Fruit fly (Drosophila melanogaster) whole organism, wandering third instar larva: ENCODE data around the gene grn.

Experiments
- Abd-B ChIP-seq: fragments of >200 bp; optimal IDR thresholded peaks from 2 replicates; lab custom pipeline; 2017; ENCODE audit warnings: missing biosample characterization, missing genetic modification characterization
- CG32264 ChIP-seq: fragments of 200-800 bp; sonication (Bioruptor generic); optimal IDR thresholded peaks from 2 replicates; lab custom pipeline; 2016; ENCODE audit warnings: missing biosample characterization, missing genetic modification characterization
- CG9705 ChIP-seq: fragments of 200-800 bp; sonication (Bioruptor generic); optimal IDR thresholded peaks from 2 replicates; lab custom pipeline; 2018; ENCODE audit warnings: missing biosample characterization, mild to moderate bottlenecking, missing genetic modification characterization
- CrebA ChIP-seq: fragments of 200-800 bp; sonication (Bioruptor generic); optimal IDR thresholded peaks from 2 replicates; lab custom pipeline; 2016; ENCODE audit warnings: missing biosample characterization, mild to moderate bottlenecking, missing genetic modification characterization, borderline replicate concordance
- Dfd ChIP-seq: fragments of >200 bp; optimal IDR thresholded peaks from 2 replicates; lab custom pipeline; 2017; ENCODE audit warnings: missing biosample characterization, missing genetic modification characterization
- Dif ChIP-seq: fragments of 200-275, 200-300 bp; sonication (Bioruptor generic); optimal IDR thresholded peaks from 2 replicates; lab custom pipeline; 2018; ENCODE audit warnings: missing biosample characterization, missing genetic modification characterization; ENCODE audit not compliant: partially characterized antibody
- GATAd ChIP-seq: sonication (Bioruptor generic); optimal IDR thresholded peaks from 2 replicates; lab custom pipeline; 2016; ENCODE audit warnings: missing biosample characterization, missing genetic modification characterization
- HLH106 ChIP-seq: fragments of 200-800 bp; optimal IDR thresholded peaks from 3 replicates; lab custom pipeline; 2019; ENCODE audit warnings: missing biosample characterization, mild to moderate bottlenecking, missing genetic modification characterization, moderate library complexity
- Hnf4 ChIP-seq: fragments of 200-800 bp; sonication (Bioruptor generic); optimal IDR thresholded peaks from 2 replicates; lab custom pipeline; 2016; ENCODE audit warnings: missing biosample characterization, mild to moderate bottlenecking, missing genetic modification characterization
- Hr78 ChIP-seq: fragments of >200 bp; optimal IDR thresholded peaks from 2 replicates; lab custom pipeline; 2017; ENCODE audit warnings: missing biosample characterization, missing genetic modification characterization
- Hr83 ChIP-seq: fragments of 200-300 bp; sonication (Bioruptor generic); optimal IDR thresholded peaks from 2 replicates; lab custom pipeline; 2016; ENCODE audit warnings: missing biosample characterization, mild to moderate bottlenecking, missing genetic modification characterization, moderate library complexity; ENCODE audit not compliant: poor library complexity, severe bottlenecking
- Jra ChIP-seq: sonication (Bioruptor generic); optimal IDR thresholded peaks from 2 replicates; lab custom pipeline; 2016; ENCODE audit warnings: missing biosample characterization, missing genetic modification characterization
- Mio ChIP-seq: sonication (Bioruptor generic); optimal IDR thresholded peaks from 2 replicates; lab custom pipeline; 2016; ENCODE audit warnings: missing biosample characterization, missing genetic modification characterization
- Myc ChIP-seq: fragments of >200 bp; optimal IDR thresholded peaks from 2 replicates; lab custom pipeline; 2017
- N ChIP-seq: fragments of >200 bp; optimal IDR thresholded peaks from 2 replicates; lab custom pipeline; 2018; ENCODE audit warnings: missing biosample characterization, missing external identifiers, missing genetic modification characterization
- OdsH ChIP-seq: fragments of 200-800 bp; sonication (Bioruptor generic); optimal IDR thresholded peaks from 2 replicates; lab custom pipeline; 2016; ENCODE audit warnings: missing biosample characterization, mild to moderate bottlenecking, missing genetic modification characterization
- Rel ChIP-seq, 2 experiments: fragments of 200-800 bp; sonication (Bioruptor generic) in 1 of 2; optimal IDR thresholded peaks; 2 replicates in 1 of 2; 3 replicates in 1 of 2; lab custom pipeline; 2016 to 2019; ENCODE audit warnings: mild to moderate bottlenecking in 2 of 2, missing biosample characterization in 2 of 2, missing genetic modification characterization in 2 of 2, moderate library complexity in 1 of 2
- Sp1 ChIP-seq: fragments of 200-800 bp; sonication (Bioruptor generic); optimal IDR thresholded peaks from 3 replicates; lab custom pipeline; 2019; ENCODE audit warnings: missing biosample characterization, mild to moderate bottlenecking, missing genetic modification characterization, moderate library complexity
- Vsx2 ChIP-seq: fragments of 200-300, 225-300 bp; sonication (Bioruptor generic); optimal IDR thresholded peaks from 2 replicates; lab custom pipeline; 2018; ENCODE audit warnings: missing biosample characterization, missing genetic modification characterization; ENCODE audit not compliant: partially characterized antibody
- br ChIP-seq: fragments of 200-800 bp; sonication (Bioruptor generic); optimal IDR thresholded peaks from 2 replicates; lab custom pipeline; 2016; ENCODE audit warnings: missing biosample characterization, missing genetic modification characterization
- brk ChIP-seq: fragments of 200-800 bp; sonication (Bioruptor generic); optimal IDR thresholded peaks from 2 replicates; lab custom pipeline; 2016; ENCODE audit warnings: missing biosample characterization, mild to moderate bottlenecking, missing genetic modification characterization
- dl ChIP-seq, 2 experiments: fragments of 175-275, 200-275 bp in 1 of 2; fragments of 200-275 bp in 1 of 2; sonication (Bioruptor generic); optimal IDR thresholded peaks; lab custom pipeline; 2018; ENCODE audit warnings: mild to moderate bottlenecking in 2 of 2, missing biosample characterization in 2 of 2, missing genetic modification characterization in 2 of 2, moderate library complexity in 2 of 2; ENCODE audit not compliant: partially characterized antibody in 2 of 2, insufficient read depth in 1 of 2
- dmrt93B ChIP-seq: fragments of 200-800 bp; sonication (Bioruptor generic); optimal IDR thresholded peaks from 2 replicates; lab custom pipeline; 2018; ENCODE audit warnings: missing biosample characterization, mild to moderate bottlenecking, missing genetic modification characterization
- dsf ChIP-seq: sonication (Bioruptor generic); optimal IDR thresholded peaks from 2 replicates; lab custom pipeline; 2016; ENCODE audit warnings: missing biosample characterization, missing genetic modification characterization, borderline replicate concordance
- ey ChIP-seq: fragments of 200-800 bp; sonication (Bioruptor generic); optimal IDR thresholded peaks from 2 replicates; lab custom pipeline; 2016; ENCODE audit warnings: missing biosample characterization, missing genetic modification characterization
- foxo ChIP-seq, 2 experiments: fragments of 200-800 bp; sonication (Bioruptor generic); optimal IDR thresholded peaks; 2 replicates in 1 of 2; 3 replicates in 1 of 2; lab custom pipeline; 2016 to 2017; ENCODE audit warnings: missing biosample characterization in 2 of 2, missing genetic modification characterization in 2 of 2
- fru ChIP-seq: fragments of 200-800 bp; sonication (Bioruptor generic); optimal IDR thresholded peaks from 3 replicates; lab custom pipeline; 2016; ENCODE audit warnings: missing biosample characterization, mild to moderate bottlenecking, missing genetic modification characterization
- h ChIP-seq: fragments of 200-800 bp; sonication (Bioruptor generic); optimal IDR thresholded peaks from 3 replicates; lab custom pipeline; 2016; ENCODE audit warnings: missing biosample characterization, mild to moderate bottlenecking, missing genetic modification characterization
- jim ChIP-seq: fragments of 175-275, 200-325 bp; sonication (Bioruptor generic); optimal IDR thresholded peaks from 2 replicates; lab custom pipeline; 2016; ENCODE audit warnings: missing biosample characterization, mild to moderate bottlenecking, missing genetic modification characterization
- lola ChIP-seq: fragments of >200 bp; optimal IDR thresholded peaks from 2 replicates; lab custom pipeline; 2017; ENCODE audit warnings: missing biosample characterization, missing genetic modification characterization
- pan ChIP-seq: fragments of >200 bp; optimal IDR thresholded peaks from 2 replicates; lab custom pipeline; 2017
- psq ChIP-seq: fragments of 200-800 bp; sonication (Bioruptor generic); optimal IDR thresholded peaks from 3 replicates; lab custom pipeline; 2017; ENCODE audit warnings: missing biosample characterization, mild to moderate bottlenecking, missing genetic modification characterization, moderate library complexity
- rgr ChIP-seq: fragments of 200-800 bp; sonication (Bioruptor generic); optimal IDR thresholded peaks from 3 replicates; lab custom pipeline; 2016; ENCODE audit warnings: missing biosample characterization, mild to moderate bottlenecking, missing genetic modification characterization
- sage ChIP-seq: fragments of 200-800 bp; sonication (Bioruptor generic); optimal IDR thresholded peaks from 2 replicates; lab custom pipeline; 2016; ENCODE audit warnings: missing biosample characterization, mild to moderate bottlenecking, missing genetic modification characterization
- sv ChIP-seq: fragments of 200-800 bp; sonication (Bioruptor generic); optimal IDR thresholded peaks from 3 replicates; lab custom pipeline; 2016; ENCODE audit warnings: missing biosample characterization, missing genetic modification characterization
- tai ChIP-seq: sonication (Bioruptor generic); optimal IDR thresholded peaks from 2 replicates; lab custom pipeline; 2016; ENCODE audit warnings: missing biosample characterization, missing genetic modification characterization
- usp ChIP-seq: fragments of >200 bp; optimal IDR thresholded peaks from 2 replicates; lab custom pipeline; 2017; ENCODE audit warnings: missing biosample characterization, missing genetic modification characterization
- woc ChIP-seq: sonication (Bioruptor generic); optimal IDR thresholded peaks from 2 replicates; lab custom pipeline; 2016; ENCODE audit warnings: missing biosample characterization, mild to moderate bottlenecking, missing genetic modification characterization

The grn gene

dm6 chr3R:8181412-8182108, at the start of gene grn:
Gene grn, minus strand, starts transcription at chr3R:8181444.
- TF ChIP-seq Hnf4 (GFP tag; lab: Kevin White, UChicago) (peak; percentile 23), dsf (GFP tag; lab: Kevin White, UChicago) (no peak), Vsx2 (GFP tag; lab: Kevin White, UChicago) (peak; percentile 86), CG32264 (GFP tag; lab: Kevin White, UChicago) (no peak), Dfd (no peak), dl (GFP tag; optimal IDR thresholded peaks at IDR 0.05; lab: Kevin White, UChicago; ENCODE audit: insufficient read depth in 1 of 2, partially characterized antibody in 2 of 2) (peak in 1 of 2 experiments; percentile 62), tai (GFP tag; lab: Kevin White, UChicago) (no peak), Jra (peak; percentile 29), sage (GFP tag; lab: Kevin White, UChicago) (no peak), lola (GFP tag; lab: Kevin White, UChicago) (no peak), ey (no peak), sv (GFP tag; lab: Kevin White, UChicago) (peak; percentile 11), usp (GFP tag; lab: Kevin White, UChicago) (no peak), foxo (GFP tag; optimal IDR thresholded peaks at IDR 0.05; lab: Kevin White, UChicago) (peak in 1 of 2 experiments; percentile 25), Rel (GFP tag; optimal IDR thresholded peaks at IDR 0.05; lab: Kevin White, UChicago) (no peak), Rel (tag; optimal IDR thresholded peaks at IDR 0.05; lab: Kevin White, UChicago) (peak; percentile 44), brk (GFP tag; lab: Kevin White, UChicago) (no peak), CG9705 (GFP tag; lab: Kevin White, UChicago) (no peak), pan (lab: Kevin White, UChicago) (no peak), Dif (GFP tag; lab: Kevin White, UChicago) (peak; percentile 77), psq (GFP tag; lab: Kevin White, UChicago) (peak; percentile 9), HLH106 (tag; lab: Kevin White, UChicago) (no peak), Sp1 (GFP tag; lab: Kevin White, UChicago) (peak; percentile 19), Abd-B (no peak), GATAd (GFP tag; lab: Kevin White, UChicago) (no peak), OdsH (peak; percentile 34), dmrt93B (GFP tag; lab: Kevin White, UChicago) (no peak), woc (GFP tag; lab: Kevin White, UChicago) (no peak), rgr (peak; percentile 6), CrebA (no peak), Mio (GFP tag; lab: Kevin White, UChicago) (no peak), jim (GFP tag; lab: Kevin White, UChicago) (no peak), Hr78 (GFP tag; lab: Kevin White, UChicago) (peak; percentile 65), N (peak; percentile 97), Myc (no peak), Hr83 (GFP tag; lab: Kevin White, UChicago) (peak; percentile 62), h (GFP tag; lab: Kevin White, UChicago) (peak; percentile 83), br (peak; percentile 49), fru (peak; percentile 16)
- TF ChIP-seq, all 38 proteins: peak for 18

dm6 chr3R:8227344-8227743, 46.1 kb upstream of the grn start:
- TF ChIP-seq Hr83 (GFP tag; lab: Kevin White, UChicago) (no peak), HLH106 (tag; lab: Kevin White, UChicago) (no peak), jim (GFP tag; lab: Kevin White, UChicago) (no peak), CG32264 (GFP tag; lab: Kevin White, UChicago) (no peak), h (GFP tag; lab: Kevin White, UChicago) (no peak)
- TF ChIP-seq, all 38 proteins: peak for 0
